Worm (Caenorhabditis elegans) whole organism, young adult: ENCODE results near the gene pkg-2.

Source experiments
- B0261.1 ChIP-seq: sonication (generic microtip); optimal IDR thresholded peaks from 2 replicates; lab custom pipeline; 2016; ENCODE audit warnings: mild to moderate bottlenecking, missing genetic modification characterization, moderate library complexity, missing compliant biosample characterization
- C06A6.2 ChIP-seq: fragments of 200-800 bp; sonication (Bioruptor generic); conservative IDR thresholded peaks from 2 replicates; pipeline ENCODE4 v1.3.6; 2022; ENCODE audit warnings: missing genetic modification characterization, missing compliant biosample characterization
- C17E4.6 ChIP-seq: fragments of 200-800 bp; sonication (Bioruptor generic); IDR thresholded peaks from 2 replicates; pipeline ENCODE4 v1.3.6; 2022; ENCODE audit warnings: missing genetic modification reagents, missing genetic modification characterization, missing compliant biosample characterization
- F22D6.2 ChIP-seq: sonication (generic microtip); optimal IDR thresholded peaks from 2 replicates; lab custom pipeline; 2016; ENCODE audit warnings: mild to moderate bottlenecking, missing genetic modification characterization, missing compliant biosample characterization
- F55B11.4 ChIP-seq: sonication (generic microtip); optimal IDR thresholded peaks from 2 replicates; lab custom pipeline; 2016; ENCODE audit warnings: missing compliant biosample characterization, missing genetic modification characterization, borderline replicate concordance; ENCODE audit not compliant: insufficient read depth
- T26A5.8 ChIP-seq: sonication (generic microtip); optimal IDR thresholded peaks from 2 replicates; lab custom pipeline; 2016; ENCODE audit warnings: missing genetic modification characterization, missing compliant biosample characterization
- Y95B8A.8 ChIP-seq: fragments of 200-800 bp; sonication (Bioruptor generic); IDR thresholded peaks from 2 replicates; pipeline ENCODE4 v1.3.6; 2022; ENCODE audit warnings: missing genetic modification reagents, missing genetic modification characterization, missing compliant biosample characterization
- atf-7 ChIP-seq: sonication (generic microtip); optimal IDR thresholded peaks from 2 replicates; lab custom pipeline; 2017; ENCODE audit warnings: mild to moderate bottlenecking, missing genetic modification characterization, missing compliant biosample characterization
- attf-5 ChIP-seq: fragments of 200-800 bp; sonication (Bioruptor generic); optimal IDR thresholded peaks from 2 replicates; lab custom pipeline; 2018; ENCODE audit warnings: mild to moderate bottlenecking, missing genetic modification characterization, missing compliant biosample characterization
- bed-1 ChIP-seq: fragments of 200-800 bp; sonication (Bioruptor generic); IDR thresholded peaks from 2 replicates; pipeline ENCODE4 v1.3.6; 2022; ENCODE audit warnings: missing genetic modification reagents, missing genetic modification characterization, missing compliant biosample characterization
- ccch-3 ChIP-seq: fragments of 200-800 bp; sonication (Bioruptor generic); optimal IDR thresholded peaks from 2 replicates; lab custom pipeline; 2018; ENCODE audit warnings: mild to moderate bottlenecking, missing genetic modification characterization, missing compliant biosample characterization
- ceh-100 ChIP-seq: fragments of 200-800 bp; sonication (Bioruptor generic); IDR thresholded peaks from 2 replicates; pipeline ENCODE4 v1.3.6; 2022; ENCODE audit warnings: missing genetic modification reagents, missing genetic modification characterization, missing compliant biosample characterization
- chd-7 ChIP-seq: sonication (generic microtip); optimal IDR thresholded peaks from 2 replicates; lab custom pipeline; 2016; ENCODE audit warnings: mild to moderate bottlenecking, missing genetic modification characterization, moderate library complexity, missing compliant biosample characterization
- die-1 ChIP-seq: sonication (generic microtip); optimal IDR thresholded peaks from 2 replicates; lab custom pipeline; 2016; ENCODE audit warnings: missing genotype, mild to moderate bottlenecking, missing genetic modification characterization, missing compliant biosample characterization
- dox-1 ChIP-seq: fragments of 200-800 bp; sonication (Bioruptor generic); IDR thresholded peaks from 2 replicates; pipeline ENCODE4 v1.3.6; 2022; ENCODE audit warnings: missing genetic modification reagents, missing genetic modification characterization, missing compliant biosample characterization
- egrh-3 ChIP-seq: fragments of 200-800 bp; sonication (Bioruptor generic); IDR thresholded peaks from 2 replicates; pipeline ENCODE4 v1.3.6; 2022; ENCODE audit warnings: missing genetic modification reagents, missing genetic modification characterization, missing compliant biosample characterization
- hlh-12 ChIP-seq: sonication (generic microtip); optimal IDR thresholded peaks from 2 replicates; lab custom pipeline; 2016; ENCODE audit warnings: missing genetic modification characterization, missing compliant biosample characterization
- let-607 ChIP-seq, 2 experiments: fragments of 200-800 bp in 1 of 2; sonication (Bioruptor generic) in 1 of 2; sonication (generic microtip) in 1 of 2; optimal IDR thresholded peaks; 2 replicates each; lab custom pipeline; 2016 to 2018; ENCODE audit warnings: mild to moderate bottlenecking in 2 of 2, missing compliant biosample characterization in 2 of 2, missing genetic modification characterization in 2 of 2, moderate library complexity in 2 of 2, missing genotype in 1 of 2
- mes-4 ChIP-seq: sonication (generic microtip); optimal IDR thresholded peaks from 2 replicates; lab custom pipeline; 2016; ENCODE audit warnings: missing genotype, missing genetic modification characterization, missing compliant biosample characterization
- mxl-1 ChIP-seq: sonication (generic microtip); optimal IDR thresholded peaks from 2 replicates; lab custom pipeline; 2016; ENCODE audit warnings: missing genetic modification characterization, missing compliant biosample characterization
- nfyb-1 ChIP-seq: fragments of 200-800 bp; sonication (Bioruptor generic); IDR thresholded peaks from 2 replicates; pipeline ENCODE4 v1.3.6; 2022; ENCODE audit warnings: missing genetic modification reagents, missing genetic modification characterization, missing compliant biosample characterization
- nhr-27 ChIP-seq: fragments of 200-800 bp; sonication (Bioruptor generic); optimal IDR thresholded peaks from 2 replicates; lab custom pipeline; 2018; ENCODE audit warnings: mild to moderate bottlenecking, missing genetic modification characterization, moderate library complexity, missing compliant biosample characterization
- nhr-80 ChIP-seq: sonication (generic microtip); optimal IDR thresholded peaks from 2 replicates; lab custom pipeline; 2016; ENCODE audit warnings: missing genetic modification characterization, missing compliant biosample characterization
- nhr-90 ChIP-seq: sonication (generic microtip); optimal IDR thresholded peaks from 2 replicates; lab custom pipeline; 2016; ENCODE audit warnings: missing genotype, mild to moderate bottlenecking, missing genetic modification characterization, missing compliant biosample characterization
- pha-4 ChIP-seq: fragments of 150-350 bp; sonication (generic microtip); optimal IDR thresholded peaks from 2 replicates; lab custom pipeline; 2014; ENCODE audit warnings: missing biosample characterization, missing genetic modification reagents, missing genetic modification characterization
- rpc-1 ChIP-seq, 2 experiments: fragments of 150-350 bp in 1 of 2; sonication (generic microtip) in 1 of 2; optimal IDR thresholded peaks; 2 replicates each; lab custom pipeline; 2014 to 2018; ENCODE audit warnings: missing biosample characterization in 1 of 2, missing genetic modification characterization in 1 of 2, missing genetic modification reagents in 1 of 2, missing genotype in 1 of 2
- sdz-38 ChIP-seq: sonication (generic microtip); optimal IDR thresholded peaks from 2 replicates; lab custom pipeline; 2016; ENCODE audit warnings: missing genotype, missing genetic modification characterization, missing compliant biosample characterization
- snpc-1.3 ChIP-seq: sonication (generic microtip); optimal IDR thresholded peaks from 2 replicates; lab custom pipeline; 2017; ENCODE audit warnings: missing genetic modification characterization, mild to moderate bottlenecking, missing compliant biosample characterization, antibody characterized with exemption, moderate library complexity, missing genotype, missing genetic modification reagents; ENCODE audit not compliant: insufficient read depth
- tbp1 ChIP-seq: fragments of 200-800 bp; sonication (Bioruptor generic); optimal IDR thresholded peaks from 2 replicates; lab custom pipeline; 2018; ENCODE audit warnings: mild to moderate bottlenecking, missing genetic modification characterization, missing compliant biosample characterization
- unc-62 ChIP-seq: fragments of 150-350 bp; optimal IDR thresholded peaks from 2 replicates; lab custom pipeline; 2014; ENCODE audit warnings: missing biosample characterization, missing genetic modification reagents, missing genetic modification characterization
- zfh-2 ChIP-seq: fragments of 200-800 bp; sonication (Bioruptor generic); conservative IDR thresholded peaks from 2 replicates; pipeline ENCODE4 v1.3.6; 2022; ENCODE audit warnings: missing genetic modification reagents, missing genetic modification characterization, missing compliant biosample characterization
- ztf-25 ChIP-seq: fragments of 200-800 bp; sonication (Bioruptor generic); IDR thresholded peaks from 2 replicates; pipeline ENCODE4 v1.3.6; 2022; ENCODE audit warnings: missing genetic modification reagents, missing genetic modification characterization, missing compliant biosample characterization

The pkg-2 gene

DNA sequence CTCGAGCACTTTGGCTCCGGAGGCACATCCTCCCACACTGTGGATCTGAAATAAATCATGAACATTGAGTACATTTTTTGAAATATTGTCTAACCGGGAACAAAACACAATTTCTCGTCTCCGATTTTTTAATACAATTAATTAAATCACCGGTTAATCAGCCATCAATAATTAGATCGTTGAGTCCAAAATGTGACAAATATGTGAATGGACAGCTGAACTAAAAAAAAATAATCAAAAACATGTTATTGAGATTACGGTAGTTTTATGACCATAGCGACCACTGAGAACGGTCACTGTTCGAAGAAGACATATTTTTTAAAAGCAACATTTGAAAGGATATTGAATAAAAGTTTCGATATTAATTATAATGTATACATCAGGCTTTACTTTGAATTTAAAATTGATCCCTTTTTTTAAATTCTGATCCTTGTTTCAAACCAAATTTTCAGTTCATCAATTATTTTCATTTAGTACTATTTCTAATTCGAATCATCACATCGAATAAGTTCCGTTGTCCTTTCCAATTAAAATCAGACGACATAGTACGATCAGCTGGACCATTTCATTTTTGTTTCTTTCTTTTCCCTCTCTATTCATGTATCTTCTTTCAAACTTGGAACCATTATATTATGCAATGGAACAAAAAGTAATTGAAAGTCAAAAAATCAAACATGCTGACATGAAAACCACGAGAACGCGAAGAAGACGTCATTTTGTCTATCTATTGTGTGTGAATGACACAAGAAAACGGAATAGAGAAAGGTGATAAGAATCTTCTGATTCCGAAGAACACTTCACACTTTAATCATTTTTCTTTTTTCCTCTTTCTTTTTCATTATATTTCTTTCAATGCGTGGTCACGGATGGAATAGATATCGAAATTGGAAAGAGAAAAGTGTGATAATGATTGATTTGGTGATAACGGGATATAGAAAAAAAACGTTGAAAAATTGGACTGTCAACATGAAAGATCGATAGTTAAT, 9.6 kb downstream of the pkg-2 start (continued):
- TF ChIP-seq pha-4: no peak
- TF ChIP-seq nfyb-1: 0 out of 2 replicates have a peak, but pooled peaks have one; percentile 36
- TF ChIP-seq unc-62: peak; percentile 93
- TF ChIP-seq C06A6.2: peak; percentile 27; the same call in 1 of the 2 replicates
- no peak for TF ChIP-seq zfh-2 (GFP tag; lab: Robert Waterston, UW)
- TF ChIP-seq rpc-1 (optimal IDR thresholded peaks at IDR 0.05; lab: Kevin White, UChicago): no peak
- TF ChIP-seq rpc-1 (tag; optimal IDR thresholded peaks at IDR 0.05; lab: Kevin White, UChicago): no peak
- no peak for TF ChIP-seq nhr-27 (tag; lab: Kevin White, UChicago)
- peak; percentile 4 for TF ChIP-seq nhr-90
- 0 out of 2 replicates have a peak, but pooled peaks have one; percentile 20 for TF ChIP-seq Y95B8A.8 (GFP tag; lab: Robert Waterston, UW)
- no peak for TF ChIP-seq hlh-12
- no peak for TF ChIP-seq B0261.1 (tag; lab: Kevin White, UChicago)
- TF ChIP-seq F22D6.2 (tag; lab: Kevin White, UChicago): peak; percentile 79
- TF ChIP-seq F55B11.4 (tag; lab: Kevin White, UChicago): no peak
- no peak for TF ChIP-seq C17E4.6 (GFP tag; lab: Robert Waterston, UW)
- TF ChIP-seq dox-1 (GFP tag; lab: Robert Waterston, UW): peak; percentile 66
- no peak for TF ChIP-seq egrh-3
- peak; percentile 3 to 81 for TF ChIP-seq let-607 (tag; optimal IDR thresholded peaks at IDR 0.05; lab: Kevin White, UChicago)
- no peak for TF ChIP-seq snpc-1.3 (tag; lab: Kevin White, UChicago)
- TF ChIP-seq die-1 (tag; lab: Kevin White, UChicago): no peak
- TF ChIP-seq ztf-25 (GFP tag; lab: Robert Waterston, UW): no peak
- TF ChIP-seq mxl-1 (tag; lab: Kevin White, UChicago): no peak
- peak; percentile 20 for TF ChIP-seq attf-5 (GFP tag; lab: Kevin White, UChicago)
- peak; percentile 70 for TF ChIP-seq chd-7
- TF ChIP-seq ceh-100 (GFP tag; lab: Robert Waterston, UW): no peak

- no peak for TF ChIP-seq F22D6.2 (tag; lab: Kevin White, UChicago)
- no peak for TF ChIP-seq ccch-3 (GFP tag; lab: Kevin White, UChicago)
- TF ChIP-seq let-607 (tag; optimal IDR thresholded peaks at IDR 0.05; lab: Kevin White, UChicago): peak in 1 of 2 experiments; percentile 7
- no peak for TF ChIP-seq mes-4 (tag; lab: Kevin White, UChicago)
- peak; percentile 40 for TF ChIP-seq atf-7 (tag; lab: Kevin White, UChicago)
- TF ChIP-seq nhr-80 (tag; lab: Kevin White, UChicago): peak; percentile 78
- no peak for TF ChIP-seq sdz-38
- 0 out of 2 replicates have a peak, but pooled peaks have one; percentile 24 for TF ChIP-seq dox-1 (GFP tag; lab: Robert Waterston, UW)
- TF ChIP-seq, all 124 proteins: peak for 4
Measured at ce11 chrIV:8532024-8532423, 11.3 kb downstream of the pkg-2 start.

- TF ChIP-seq nfyb-1: 0 out of 2 replicates have a peak, but pooled peaks have one; percentile 14
- TF ChIP-seq T26A5.8 (tag; lab: Kevin White, UChicago): no peak
- TF ChIP-seq nhr-80 (tag; lab: Kevin White, UChicago): peak; percentile 62
- TF ChIP-seq tbp1 (GFP tag; lab: Kevin White, UChicago): peak; percentile 13
- TF ChIP-seq, all 124 proteins: peak for 3
Measured at ce11 chrIV:8532796-8533195, 12.1 kb downstream of the pkg-2 start.

DNA sequence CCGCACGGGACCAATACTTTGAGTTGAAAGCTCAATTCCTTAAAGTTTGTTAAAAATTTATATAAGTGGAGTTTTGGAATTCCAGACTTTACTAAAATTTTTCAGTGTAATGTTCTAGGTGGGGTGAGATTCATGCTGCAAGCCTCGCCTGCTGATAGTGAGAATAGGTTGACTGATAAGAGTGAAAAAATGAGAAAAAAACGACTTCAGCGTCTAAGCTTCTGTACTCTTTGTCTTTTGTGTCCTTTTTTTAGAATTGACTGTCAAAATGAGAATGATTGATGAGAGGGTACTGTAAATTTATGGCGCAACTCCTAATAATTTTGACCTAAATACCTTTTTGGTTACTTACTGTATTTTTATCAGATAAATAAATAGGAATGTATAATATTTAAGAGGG, 13.5 kb downstream of the pkg-2 start:
- TF ChIP-seq nhr-80 (tag; lab: Kevin White, UChicago) (peak; percentile 54), bed-1 (GFP tag; lab: Robert Waterston, UW) (no peak)
